Worm (Caenorhabditis elegans): ENCODE results near the gene oops-1.

oops-1 gene

ce11 chrIV:5778342-5778741 lies 35.6 kb downstream of the oops-1 start (continued):
- TF ChIP-seq Y116A8C.19 (tag; optimal IDR thresholded peaks at IDR 0.05; ENCODE audit: borderline replicate concordance) (no peak), mab-9 (GFP tag; IDR thresholded peaks at IDR 0.05) (no peak), irx-1 (tag; optimal IDR thresholded peaks at IDR 0.05) (no peak), nhr-20 (tag; optimal IDR thresholded peaks at IDR 0.05) (peak; percentile 93), nhr-84 (tag; optimal IDR thresholded peaks at IDR 0.05) (no peak), nhr-71 (tag; optimal IDR thresholded peaks at IDR 0.05) (peak; percentile 93), dpl-1 (GFP tag; optimal IDR thresholded peaks at IDR 0.05) (peak in 1 of 3 experiments; percentile 23), isw-1 (GFP tag; IDR thresholded peaks at IDR 0.05) (no peak), elt-2 (tag; optimal IDR thresholded peaks at IDR 0.05) (peak; percentile 52), pax-3 (tag; optimal IDR thresholded peaks at IDR 0.05) (no peak), fos-1 (tag; optimal IDR thresholded peaks at IDR 0.05) (no peak), rnt-1 (tag; optimal IDR thresholded peaks at IDR 0.05) (no peak), lin-39 (tag; optimal IDR thresholded peaks at IDR 0.05) (no peak), sptf-1 (tag; optimal IDR thresholded peaks at IDR 0.05) (no peak), jun-1 (tag; optimal IDR thresholded peaks at IDR 0.05) (peak; percentile 37), C34B4.2 (tag; optimal IDR thresholded peaks at IDR 0.05) (no peak), C04F5.9 (tag; optimal IDR thresholded peaks at IDR 0.05) (no peak), grh-1 (GFP tag; IDR thresholded peaks at IDR 0.05) (peak; percentile 69), lin-14 (GFP tag; optimal IDR thresholded peaks at IDR 0.05) (peak; percentile 64), nhr-12 (tag; optimal IDR thresholded peaks at IDR 0.05) (no peak), nhr-85 (tag) (peak; percentile 95), ama-1 (optimal IDR thresholded peaks at IDR 0.05) (no peak), xbp-1 (tag; optimal IDR thresholded peaks at IDR 0.05) (peak; percentile 15), swsn-7 (tag; optimal IDR thresholded peaks at IDR 0.05) (no peak), hlh-4 (tag; optimal IDR thresholded peaks at IDR 0.05) (no peak)

DNA sequence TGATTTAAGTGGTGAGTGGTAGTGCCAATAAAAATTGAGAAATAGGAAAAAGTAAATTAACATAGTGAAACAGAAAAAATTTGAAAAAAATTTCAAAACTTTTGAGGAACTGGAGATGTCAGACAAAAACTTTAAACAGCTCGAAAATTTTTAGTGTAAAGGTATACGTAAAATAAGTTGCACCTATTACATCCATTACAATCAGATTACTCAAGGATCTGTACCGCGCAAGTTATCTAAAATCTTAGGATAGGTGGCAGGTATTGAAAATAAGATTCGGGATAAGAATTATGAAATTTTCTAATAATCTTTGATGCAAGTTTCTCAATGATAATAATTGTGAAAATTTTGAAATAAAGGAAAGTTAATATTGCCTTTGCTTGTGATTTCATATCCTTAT lies 47.1 kb downstream of the oops-1 start:
- TF ChIP-seq sup-37 (GFP tag; optimal IDR thresholded peaks at IDR 0.05) (no peak), efl-1 (optimal IDR thresholded peaks at IDR 0.05) (no peak), efl-1 (GFP tag; optimal IDR thresholded peaks at IDR 0.05 in 1 of 2) (peak in 1 of 2 experiments; percentile 88), vab-15 (tag; optimal IDR thresholded peaks at IDR 0.05) (no peak), ets-5 (GFP tag; IDR thresholded peaks at IDR 0.05) (no peak)

ce11 chrIV:5765652-5766051 lies 48.3 kb downstream of the oops-1 start:
- TF ChIP-seq mep-1 (tag; optimal IDR thresholded peaks at IDR 0.05) (peak; percentile 38), nhr-76 (tag; optimal IDR thresholded peaks at IDR 0.05) (no peak), nhr-71 (tag; optimal IDR thresholded peaks at IDR 0.05) (peak; percentile 71), blmp-1 (tag; optimal IDR thresholded peaks at IDR 0.05) (peak; percentile 97), unc-62 (GFP tag; optimal IDR thresholded peaks at IDR 0.05) (no peak), nhr-85 (tag) (peak; percentile 92), lin-39 (tag; optimal IDR thresholded peaks at IDR 0.05) (no peak), dpl-1 (GFP tag; optimal IDR thresholded peaks at IDR 0.05) (peak in 2 of 3 experiments; percentile 20), ceh-63 (GFP tag; optimal IDR thresholded peaks at IDR 0.05) (no peak), pqm-1 (tag; optimal IDR thresholded peaks at IDR 0.05) (no peak), nhr-20 (tag; optimal IDR thresholded peaks at IDR 0.05) (peak; percentile 87), aly-2 (tag; optimal IDR thresholded peaks at IDR 0.05) (no peak), lin-35 (GFP tag; optimal IDR thresholded peaks at IDR 0.05) (peak in 1 of 2 experiments; percentile 64), nhr-19 (GFP tag; conservative IDR thresholded peaks at IDR 0.05) (peak; percentile 36), snu-23 (GFP tag; optimal IDR thresholded peaks at IDR 0.05) (peak; percentile 66), sup-37 (GFP tag; optimal IDR thresholded peaks at IDR 0.05) (no peak), ztf-11 (tag; optimal IDR thresholded peaks at IDR 0.05) (no peak), unc-130 (tag; optimal IDR thresholded peaks at IDR 0.05) (no peak), pag-3 (tag; optimal IDR thresholded peaks at IDR 0.05; ENCODE audit: borderline replicate concordance, insufficient read depth) (no peak), nhr-90 (tag; optimal IDR thresholded peaks at IDR 0.05; ENCODE audit: poor library complexity) (peak; percentile 31), lir-3 (tag; optimal IDR thresholded peaks at IDR 0.05; ENCODE audit: poor library complexity) (no peak), nhr-47 (tag; optimal IDR thresholded peaks at IDR 0.05) (peak; percentile 19), nhr-77 (tag; optimal IDR thresholded peaks at IDR 0.05) (no peak), pax-3 (tag; optimal IDR thresholded peaks at IDR 0.05) (no peak), sptf-1 (tag; optimal IDR thresholded peaks at IDR 0.05) (no peak), efl-1 (optimal IDR thresholded peaks at IDR 0.05) (peak in 1 of 2 experiments; percentile 9), efl-1 (GFP tag; optimal IDR thresholded peaks at IDR 0.05 in 1 of 2) (no peak), unc-86 (tag; optimal IDR thresholded peaks at IDR 0.05) (no peak), tbx-2 (tag; optimal IDR thresholded peaks at IDR 0.05) (peak; percentile 28), mdl-1 (tag; optimal IDR thresholded peaks at IDR 0.05) (peak in 1 of 2 experiments; percentile 40), lin-14 (GFP tag; optimal IDR thresholded peaks at IDR 0.05) (peak; percentile 79)

Measured in whole organism, L1 larva.